Worm (Caenorhabditis elegans) whole organism, L1 larva: Measurements from ENCODE around the gene twk-24.

ENCODE experiments used
- C16A3.4 ChIP-seq: fragments of 150-350 bp; optimal IDR thresholded peaks from 2 replicates; lab custom pipeline; 2014; ENCODE audit warnings: missing biosample characterization, missing genetic modification characterization
- C34B4.2 ChIP-seq: sonication (generic microtip); optimal IDR thresholded peaks from 2 replicates; lab custom pipeline; 2017; ENCODE audit warnings: mild to moderate bottlenecking, missing genetic modification characterization, missing compliant biosample characterization
- F16B12.6 ChIP-seq: fragments of 150-350 bp; optimal IDR thresholded peaks from 2 replicates; lab custom pipeline; 2014; ENCODE audit warnings: missing biosample characterization, missing genetic modification characterization
- Y116A8C.19 ChIP-seq: sonication (generic microtip); optimal IDR thresholded peaks from 2 replicates; lab custom pipeline; 2016; ENCODE audit warnings: missing compliant biosample characterization, missing genetic modification characterization, borderline replicate concordance
- alr-1 ChIP-seq: fragments of 200-800 bp; sonication (Bioruptor generic); optimal IDR thresholded peaks from 2 replicates; lab custom pipeline; 2018; ENCODE audit warnings: borderline replicate concordance, mild to moderate bottlenecking, missing genetic modification characterization, missing compliant biosample characterization
- aly-2 ChIP-seq: fragments of 150-350 bp; optimal IDR thresholded peaks from 2 replicates; lab custom pipeline; 2014; ENCODE audit warnings: missing biosample characterization, missing genetic modification characterization
- ama-1 ChIP-seq: fragments of 150-350 bp; optimal IDR thresholded peaks from 2 replicates; lab custom pipeline; 2014
- blmp-1 ChIP-seq: fragments of 150-350 bp; optimal IDR thresholded peaks from 2 replicates; lab custom pipeline; 2014; ENCODE audit warnings: missing biosample characterization, missing genetic modification characterization
- ceh-63 ChIP-seq: fragments of 200-800 bp; sonication (Bioruptor generic); optimal IDR thresholded peaks from 2 replicates; lab custom pipeline; 2018; ENCODE audit warnings: mild to moderate bottlenecking, missing genetic modification characterization, missing compliant biosample characterization
- ceh-8 ChIP-seq: fragments of 200-800 bp; sonication (Bioruptor generic); optimal IDR thresholded peaks from 2 replicates; lab custom pipeline; 2018; ENCODE audit warnings: mild to moderate bottlenecking, missing genetic modification characterization, moderate library complexity, missing compliant biosample characterization
- ceh-90 ChIP-seq: sonication (generic microtip); optimal IDR thresholded peaks from 2 replicates; lab custom pipeline; 2016; ENCODE audit warnings: missing genetic modification characterization, missing compliant biosample characterization
- ces-1 ChIP-seq: fragments of 150-350 bp; optimal IDR thresholded peaks from 2 replicates; lab custom pipeline; 2014; ENCODE audit warnings: missing biosample characterization, missing genetic modification reagents, missing genetic modification characterization
- dpl-1 ChIP-seq, 3 experiments: fragments of 150-350 bp in 2 of 3; sonication (generic microtip) in 1 of 3; optimal IDR thresholded peaks; 2 replicates each; lab custom pipeline; 2014 to 2017; ENCODE audit warnings: missing biosample characterization in 3 of 3, missing genetic modification characterization in 3 of 3, missing genetic modification reagents in 3 of 3
- dsc-1 ChIP-seq: sonication (generic microtip); optimal IDR thresholded peaks from 2 replicates; lab custom pipeline; 2016; ENCODE audit warnings: mild to moderate bottlenecking, missing genetic modification characterization, missing compliant biosample characterization
- efl-1 ChIP-seq, 4 experiments: fragments of 150-350 bp; optimal IDR thresholded peaks in 3 of 4; peaks in 1 of 4; 1 replicate in 1 of 4; 2 replicates in 3 of 4; lab custom pipeline; 2014; ENCODE audit warnings: missing biosample characterization in 2 of 4, missing genetic modification characterization in 2 of 4, missing genetic modification reagents in 2 of 4
- efl-3 ChIP-seq: fragments of 200-800 bp; sonication (Bioruptor generic); optimal IDR thresholded peaks from 2 replicates; lab custom pipeline; 2018; ENCODE audit warnings: mild to moderate bottlenecking, missing genetic modification characterization, missing compliant biosample characterization
- egl-13 ChIP-seq: sonication (generic microtip); optimal IDR thresholded peaks from 2 replicates; lab custom pipeline; 2016; ENCODE audit warnings: missing genotype, missing genetic modification reagents, missing genetic modification characterization, missing compliant biosample characterization
- elt-2 ChIP-seq: sonication (generic microtip); optimal IDR thresholded peaks from 2 replicates; lab custom pipeline; 2016; ENCODE audit warnings: missing genetic modification characterization, mild to moderate bottlenecking, inconsistent platforms, missing compliant biosample characterization, missing genetic modification reagents
- elt-3 ChIP-seq, 6 experiments: fragments of 150-350 bp in 1 of 6; sonication (generic microtip); optimal IDR thresholded peaks; 2 replicates each; lab custom pipeline; 2017 to 2018; ENCODE audit warnings: missing biosample characterization in 6 of 6, missing genetic modification characterization in 6 of 6, inconsistent platforms in 1 of 6
- fkh-8 ChIP-seq: sonication (generic microtip); optimal IDR thresholded peaks from 2 replicates; lab custom pipeline; 2016; ENCODE audit warnings: mild to moderate bottlenecking, missing genetic modification characterization, missing compliant biosample characterization
- fos-1 ChIP-seq: fragments of 150-350 bp; optimal IDR thresholded peaks from 2 replicates; lab custom pipeline; 2014; ENCODE audit warnings: missing biosample characterization, missing genetic modification characterization
- grh-1 ChIP-seq: fragments of 200-800 bp; sonication (Bioruptor generic); IDR thresholded peaks from 2 replicates; pipeline ENCODE4 v1.3.6; 2022; ENCODE audit warnings: missing genetic modification reagents, missing genetic modification characterization, missing compliant biosample characterization
- hlh-4 ChIP-seq: sonication (generic microtip); optimal IDR thresholded peaks from 2 replicates; lab custom pipeline; 2016; ENCODE audit warnings: mild to moderate bottlenecking, missing genetic modification characterization, missing compliant biosample characterization
- hpl-2 ChIP-seq: fragments of 150-350 bp; optimal IDR thresholded peaks from 2 replicates; lab custom pipeline; 2014; ENCODE audit warnings: missing biosample characterization, missing genetic modification reagents, missing genetic modification characterization
- isw-1 ChIP-seq: fragments of 200-800 bp; sonication (Bioruptor generic); IDR thresholded peaks from 2 replicates; pipeline ENCODE4 v1.3.6; 2022; ENCODE audit warnings: missing genetic modification characterization, missing compliant biosample characterization
- jun-1 ChIP-seq: fragments of 150-350 bp; optimal IDR thresholded peaks from 2 replicates; lab custom pipeline; 2014; ENCODE audit warnings: missing biosample characterization, missing genetic modification reagents, missing genetic modification characterization
- lin-13 ChIP-seq: fragments of 150-350 bp; optimal IDR thresholded peaks from 2 replicates; lab custom pipeline; 2014; ENCODE audit warnings: missing biosample characterization, missing genetic modification reagents, missing genetic modification characterization
- lin-35 ChIP-seq, 2 experiments: fragments of 150-350 bp; optimal IDR thresholded peaks; 2 replicates each; lab custom pipeline; 2014; ENCODE audit warnings: missing biosample characterization in 2 of 2, missing genetic modification characterization in 2 of 2, missing genetic modification reagents in 2 of 2
- lir-3 ChIP-seq: sonication (generic microtip); optimal IDR thresholded peaks from 2 replicates; lab custom pipeline; 2016; ENCODE audit warnings: mild to moderate bottlenecking, missing genetic modification characterization, moderate library complexity, missing compliant biosample characterization; ENCODE audit not compliant: poor library complexity
- mab-9 ChIP-seq: fragments of 200-800 bp; sonication (Bioruptor generic); IDR thresholded peaks from 2 replicates; pipeline ENCODE4 v1.3.6; 2022; ENCODE audit warnings: missing genetic modification reagents, missing genetic modification characterization, missing compliant biosample characterization
- mdl-1 ChIP-seq, 2 experiments: fragments of 150-350 bp; optimal IDR thresholded peaks; 2 replicates each; lab custom pipeline; 2014 to 2017; ENCODE audit warnings: missing biosample characterization in 2 of 2, missing genetic modification characterization in 2 of 2, inconsistent platforms in 1 of 2
- nhr-12 ChIP-seq: sonication (generic microtip); optimal IDR thresholded peaks from 2 replicates; lab custom pipeline; 2017; ENCODE audit warnings: missing biosample characterization, missing genetic modification characterization
- nhr-237 ChIP-seq: fragments of 150-350 bp; optimal IDR thresholded peaks from 2 replicates; lab custom pipeline; 2014; ENCODE audit warnings: missing biosample characterization, missing genetic modification characterization
- nhr-71 ChIP-seq: sonication (generic microtip); optimal IDR thresholded peaks from 2 replicates; lab custom pipeline; 2016; ENCODE audit warnings: mild to moderate bottlenecking, missing genetic modification characterization, moderate library complexity, missing compliant biosample characterization
- nhr-76 ChIP-seq: sonication (generic microtip); optimal IDR thresholded peaks from 2 replicates; lab custom pipeline; 2017; ENCODE audit warnings: missing biosample characterization, missing genetic modification characterization
- nhr-77 ChIP-seq: fragments of 150-350 bp; optimal IDR thresholded peaks from 2 replicates; lab custom pipeline; 2014; ENCODE audit warnings: missing biosample characterization, missing genetic modification characterization
- nhr-85 ChIP-seq: sonication (generic microtip); peaks from one replicate; lab custom pipeline; 2016; ENCODE audit warnings: missing genetic modification characterization, inconsistent platforms, missing compliant biosample characterization
- nhr-90 ChIP-seq: sonication (generic microtip); optimal IDR thresholded peaks from 2 replicates; lab custom pipeline; 2016; ENCODE audit warnings: mild to moderate bottlenecking, missing genetic modification characterization, missing compliant biosample characterization; ENCODE audit not compliant: poor library complexity
- pax-3 ChIP-seq: fragments of 200-800 bp; sonication (Bioruptor generic); optimal IDR thresholded peaks from 2 replicates; lab custom pipeline; 2018; ENCODE audit warnings: mild to moderate bottlenecking, missing genetic modification characterization, moderate library complexity, missing compliant biosample characterization
- rnt-1 ChIP-seq: sonication (generic microtip); optimal IDR thresholded peaks from 2 replicates; lab custom pipeline; 2016; ENCODE audit warnings: mild to moderate bottlenecking, missing genetic modification characterization, moderate library complexity, missing compliant biosample characterization
- snu-23 ChIP-seq: sonication (generic microtip); optimal IDR thresholded peaks from 2 replicates; lab custom pipeline; 2016; ENCODE audit warnings: missing genetic modification characterization, missing compliant biosample characterization
- sox-4 ChIP-seq: sonication (generic microtip); optimal IDR thresholded peaks from 2 replicates; lab custom pipeline; 2016; ENCODE audit warnings: missing genetic modification characterization, missing compliant biosample characterization
- sptf-1 ChIP-seq: fragments of 150-350 bp; optimal IDR thresholded peaks from 2 replicates; lab custom pipeline; 2014; ENCODE audit warnings: missing biosample characterization, missing genetic modification characterization
- sup-37 ChIP-seq: fragments of 200-800 bp; sonication (Bioruptor generic); optimal IDR thresholded peaks from 2 replicates; lab custom pipeline; 2018; ENCODE audit warnings: mild to moderate bottlenecking, missing genetic modification characterization, missing compliant biosample characterization
- swsn-7 ChIP-seq: sonication (generic microtip); optimal IDR thresholded peaks from 2 replicates; lab custom pipeline; 2016; ENCODE audit warnings: missing genetic modification characterization, missing compliant biosample characterization
- tbx-2 ChIP-seq: sonication (generic microtip); optimal IDR thresholded peaks from 2 replicates; lab custom pipeline; 2016; ENCODE audit warnings: missing genetic modification characterization, missing compliant biosample characterization
- tlp-1 ChIP-seq: fragments of 150-350 bp; optimal IDR thresholded peaks from 2 replicates; lab custom pipeline; 2014; ENCODE audit warnings: missing biosample characterization, missing genetic modification characterization
- unc-130 ChIP-seq: fragments of 150-350 bp; optimal IDR thresholded peaks from 2 replicates; lab custom pipeline; 2017; ENCODE audit warnings: missing biosample characterization, missing genetic modification characterization, inconsistent platforms
- unc-30 ChIP-seq: sonication (generic microtip); optimal IDR thresholded peaks from 2 replicates; lab custom pipeline; 2017; ENCODE audit warnings: missing biosample characterization, missing genetic modification characterization
- unc-62 ChIP-seq: fragments of 150-350 bp; optimal IDR thresholded peaks from 2 replicates; lab custom pipeline; 2014; ENCODE audit warnings: missing biosample characterization, missing genetic modification reagents, missing genetic modification characterization
- zag-1 ChIP-seq: fragments of 150-350 bp; optimal IDR thresholded peaks from 2 replicates; lab custom pipeline; 2014; ENCODE audit warnings: missing biosample characterization, missing genetic modification characterization
- ztf-11 ChIP-seq, 2 experiments: sonication (generic microtip); optimal IDR thresholded peaks; 2 replicates each; lab custom pipeline; 2016 to 2017; ENCODE audit warnings: missing genetic modification characterization in 2 of 2, missing biosample characterization in 1 of 2, missing compliant biosample characterization in 1 of 2

twk-24 gene

DNA sequence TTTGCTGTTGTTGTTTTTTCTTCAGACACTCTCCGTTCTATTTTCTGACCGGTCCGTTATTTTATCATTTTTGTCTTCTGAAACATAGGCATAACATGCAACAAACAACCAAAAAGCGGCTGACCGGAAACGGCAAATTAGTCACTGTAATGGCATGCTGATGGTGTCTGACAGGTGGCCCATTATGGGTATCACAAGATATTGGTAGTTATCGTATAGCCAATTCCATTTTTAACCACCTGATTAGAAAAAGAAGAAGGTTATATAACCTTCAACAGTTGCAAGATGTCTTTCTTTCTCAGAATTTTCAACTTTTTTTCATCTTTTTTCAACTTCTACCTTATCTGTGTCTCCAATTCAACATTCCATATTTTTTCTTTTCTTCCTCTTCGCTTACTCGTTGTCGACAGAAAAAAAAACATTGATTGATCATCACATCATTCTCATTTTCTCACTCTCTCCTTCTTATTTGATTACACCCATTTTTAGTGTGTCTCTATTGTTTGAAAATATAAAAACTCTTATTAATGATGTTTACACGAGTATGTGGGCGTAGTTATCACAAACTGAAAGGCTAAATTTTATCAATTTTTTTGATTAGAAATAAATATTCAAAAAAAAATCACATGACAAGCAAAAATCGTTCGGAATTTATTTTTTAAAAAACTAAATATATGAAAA lies 31.8 kb upstream of the twk-24 start:
- TF ChIP-seq fkh-8 (tag; lab: Kevin White, UChicago) (no peak), sox-4 (tag; lab: Kevin White, UChicago) (no peak), pax-3 (tag; lab: Kevin White, UChicago) (peak; percentile 11), nhr-90 (peak; percentile 57), unc-62 (no peak), nhr-237 (tag; lab: Kevin White, UChicago) (no peak), ceh-8 (GFP tag; lab: Kevin White, UChicago) (no peak), ceh-90 (tag; lab: Kevin White, UChicago) (no peak), lin-35 (GFP tag; optimal IDR thresholded peaks at IDR 0.05; lab: Kevin White, UChicago) (peak in 1 of 2 experiments; percentile 60), C34B4.2 (no peak), Y116A8C.19 (no peak), tbx-2 (tag; lab: Kevin White, UChicago) (peak; percentile 50), lir-3 (tag; lab: Kevin White, UChicago) (peak; percentile 34), sup-37 (no peak), rnt-1 (tag; lab: Kevin White, UChicago) (no peak), snu-23 (GFP tag; lab: Kevin White, UChicago) (peak; percentile 60), ztf-11 (tag; optimal IDR thresholded peaks at IDR 0.05; lab: Kevin White, UChicago) (no peak), unc-30 (tag; lab: Kevin White, UChicago) (no peak), blmp-1 (tag; lab: Kevin White, UChicago) (peak; percentile 24), sptf-1 (tag; lab: Kevin White, UChicago) (no peak), ceh-63 (GFP tag; lab: Kevin White, UChicago) (no peak), nhr-12 (tag; lab: Kevin White, UChicago) (no peak), zag-1 (tag; lab: Kevin White, UChicago) (no peak), nhr-71 (peak; percentile 61), efl-1 (optimal IDR thresholded peaks at IDR 0.05; lab: Kevin White, UChicago) (no peak), efl-1 (GFP tag; optimal IDR thresholded peaks at IDR 0.05 in 1 of 2; lab: Kevin White, UChicago) (peak in 1 of 2 experiments; percentile 89), alr-1 (tag; lab: Kevin White, UChicago) (no peak), nhr-76 (tag; lab: Kevin White, UChicago) (no peak), nhr-85 (tag; lab: Kevin White, UChicago) (peak; percentile 95), efl-3 (no peak), grh-1 (GFP tag; lab: Robert Waterston, UW) (no peak), isw-1 (GFP tag; lab: Robert Waterston, UW) (no peak), egl-13 (tag; lab: Kevin White, UChicago) (no peak), ces-1 (GFP tag; lab: Kevin White, UChicago) (no peak), swsn-7 (tag; lab: Kevin White, UChicago) (no peak), jun-1 (tag; lab: Kevin White, UChicago) (no peak), nhr-77 (tag; lab: Kevin White, UChicago) (no peak), aly-2 (tag; lab: Kevin White, UChicago) (no peak), tlp-1 (tag; lab: Kevin White, UChicago) (no peak), hlh-4 (tag; lab: Kevin White, UChicago) (no peak), mdl-1 (tag; optimal IDR thresholded peaks at IDR 0.05; lab: Kevin White, UChicago) (peak in 1 of 2 experiments; percentile 36), elt-2 (tag; lab: Kevin White, UChicago) (peak; percentile 62), elt-3 (tag; optimal IDR thresholded peaks at IDR 0.05; lab: Kevin White, UChicago) (peak in 2 of 6 experiments; percentile 19 to 37), F16B12.6 (tag; lab: Kevin White, UChicago) (no peak), lin-13 (GFP tag; lab: Kevin White, UChicago) (no peak), ama-1 (lab: Kevin White, UChicago) (no peak), C16A3.4 (tag; lab: Kevin White, UChicago) (no peak), mab-9 (GFP tag; lab: Robert Waterston, UW) (no peak), unc-130 (tag; lab: Kevin White, UChicago) (peak; percentile 62), dpl-1 (GFP tag; optimal IDR thresholded peaks at IDR 0.05; lab: Kevin White, UChicago) (peak in 1 of 3 experiments; percentile 31), dsc-1 (tag; lab: Kevin White, UChicago) (no peak), fos-1 (tag; lab: Kevin White, UChicago) (no peak), hpl-2 (GFP tag; lab: Kevin White, UChicago) (no peak)
